Worm (Caenorhabditis elegans): Measurements from ENCODE around the gene chil-11.
A peak's percentile ranks its signal among the peaks of the same experiment; 100 is the strongest.

DNA sequence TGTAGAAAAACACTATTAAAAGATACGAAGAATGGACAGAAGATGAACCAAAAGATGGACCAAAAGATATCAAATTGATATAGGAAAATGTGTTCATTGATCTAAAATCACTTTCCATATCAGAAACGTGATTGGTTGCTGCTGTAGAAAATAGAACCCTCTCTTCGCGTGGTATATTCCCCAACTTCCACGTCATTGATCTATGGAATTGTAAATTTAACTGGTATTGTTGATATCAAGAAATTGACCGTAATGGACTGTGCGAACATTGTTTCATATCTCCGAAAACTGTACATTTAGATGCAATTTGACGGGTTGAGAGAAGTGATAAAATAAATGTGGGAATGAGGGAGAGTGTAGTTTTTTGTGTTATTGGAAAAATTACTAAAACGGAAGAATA is 23.2 kb downstream of the chil-11 start:
- TF ChIP-seq egl-27 (tag; optimal IDR thresholded peaks at IDR 0.05), result no peak
- TF ChIP-seq snpc-4 (tag; optimal IDR thresholded peaks at IDR 0.05), result no peak
- TF ChIP-seq sup-37 (GFP tag; optimal IDR thresholded peaks at IDR 0.05), result no peak
- no peak for TF ChIP-seq C34B4.2 (tag; optimal IDR thresholded peaks at IDR 0.05)
- peak in 5 of 6 experiments; percentile 85 to 99 (median 89) for TF ChIP-seq elt-3 (tag; optimal IDR thresholded peaks at IDR 0.05)
- no peak for TF ChIP-seq hpl-2 (GFP tag; optimal IDR thresholded peaks at IDR 0.05)
- TF ChIP-seq nhr-19 (GFP tag; conservative IDR thresholded peaks at IDR 0.05), result peak; percentile 71
- TF ChIP-seq fkh-10 (GFP tag; optimal IDR thresholded peaks at IDR 0.05), result no peak
- no peak for TF ChIP-seq aly-2 (tag; optimal IDR thresholded peaks at IDR 0.05)
- TF ChIP-seq irx-1 (tag; optimal IDR thresholded peaks at IDR 0.05), result no peak
- no peak for TF ChIP-seq ama-1 (optimal IDR thresholded peaks at IDR 0.05)
- no peak for TF ChIP-seq nhr-77 (tag; optimal IDR thresholded peaks at IDR 0.05)
- TF ChIP-seq pag-3 (tag; optimal IDR thresholded peaks at IDR 0.05; ENCODE audit: borderline replicate concordance, insufficient read depth), result no peak
- no peak for TF ChIP-seq lin-15B (tag; optimal IDR thresholded peaks at IDR 0.05)
